Fruit fly (Drosophila melanogaster) whole organism, pupa: Measurements from ENCODE around the gene Rab7.

Source experiments
- CG14655 ChIP-seq: fragments of 200-800 bp; sonication (Bioruptor generic); optimal IDR thresholded peaks from 3 replicates; lab custom pipeline; 2017; ENCODE audit warnings: mild to moderate bottlenecking, missing biosample characterization, missing genetic modification reagents, missing genetic modification characterization
- CG4496 ChIP-seq: fragments of 200-800 bp; sonication (Bioruptor generic); IDR thresholded peaks from 3 replicates; pipeline ENCODE4 v1.3.6; 2022; ENCODE audit warnings: missing biosample characterization, missing genetic modification characterization
- CG9948 ChIP-seq: fragments of 200-800 bp; sonication (Bioruptor generic); optimal IDR thresholded peaks from 2 replicates; lab custom pipeline; 2018; ENCODE audit warnings: missing biosample characterization, mild to moderate bottlenecking, missing genetic modification characterization, moderate library complexity
- D1 ChIP-seq: fragments of 200-800 bp; sonication (Bioruptor generic); optimal IDR thresholded peaks from 2 replicates; lab custom pipeline; 2018; ENCODE audit warnings: missing biosample characterization, mild to moderate bottlenecking, missing genetic modification characterization, moderate library complexity
- EcR ChIP-seq: fragments of 200-800 bp; sonication (Bioruptor generic); optimal IDR thresholded peaks from 3 replicates; lab custom pipeline; 2019; ENCODE audit warnings: missing biosample characterization, missing genetic modification characterization, mild to moderate bottlenecking, moderate library complexity, missing genetic modification reagents
- Pif1B ChIP-seq: fragments of 200-800 bp; sonication (Bioruptor generic); optimal IDR thresholded peaks from 3 replicates; lab custom pipeline; 2016; ENCODE audit warnings: missing biosample characterization, missing genetic modification characterization
- gl ChIP-seq: fragments of 200-800 bp; sonication (Bioruptor generic); optimal IDR thresholded peaks from 2 replicates; lab custom pipeline; 2018; ENCODE audit warnings: missing biosample characterization, mild to moderate bottlenecking, missing genetic modification characterization
- rn ChIP-seq: fragments of 200-800 bp; sonication (Bioruptor generic); IDR thresholded peaks from 2 replicates; pipeline ENCODE4 v1.3.6; 2022; ENCODE audit warnings: missing biosample characterization, missing genetic modification characterization

DNA sequence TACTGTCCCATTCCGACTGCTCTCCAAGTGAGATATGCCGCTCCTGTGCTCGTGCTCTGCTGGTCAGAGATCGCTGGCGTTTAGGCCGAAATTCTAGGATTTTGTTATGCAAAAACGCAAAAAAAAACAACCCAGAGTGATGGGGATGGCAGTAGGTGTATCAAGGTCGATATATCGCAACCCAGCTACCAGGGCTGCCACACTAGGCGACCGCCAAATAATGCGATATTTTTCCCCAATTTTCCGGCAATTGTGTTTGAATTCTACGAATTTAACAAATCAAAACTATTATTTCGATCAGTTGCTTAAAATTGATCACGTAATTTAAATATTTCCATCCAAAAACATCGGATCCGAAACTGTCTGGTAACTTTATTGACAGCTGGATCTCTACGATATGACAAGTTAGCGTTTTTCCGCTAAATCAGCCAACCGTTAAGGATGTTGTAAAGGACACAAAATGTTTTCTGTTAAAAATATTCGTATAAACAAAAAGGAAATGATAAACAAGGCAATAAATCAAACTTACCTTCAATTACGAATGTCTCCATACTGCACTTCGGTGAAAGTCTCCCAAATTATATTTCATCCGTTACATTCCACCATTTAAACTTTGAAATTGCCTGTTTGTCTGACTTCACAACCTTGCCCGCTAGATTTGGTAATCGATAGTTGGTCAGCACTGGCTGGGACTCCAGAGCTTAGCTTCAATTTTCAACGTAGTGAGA is 44.9 kb downstream of the Rab7 start, which contains the start of gene spas:
- TF ChIP-seq rn, result no peak
- TF ChIP-seq CG9948 (tag; lab: Kevin White, UChicago), result peak; percentile 57
- TF ChIP-seq gl (tag; lab: Kevin White, UChicago), result no peak
- no peak for TF ChIP-seq D1
- no peak for TF ChIP-seq Pif1B (GFP tag; lab: Kevin White, UChicago)
- no peak for TF ChIP-seq CG14655
- peak; percentile 73 for TF ChIP-seq CG4496 (GFP tag; lab: Robert Waterston, UW)
- TF ChIP-seq EcR (GFP tag; lab: Kevin White, UChicago), result no peak
